Fruit fly (Drosophila melanogaster) whole organism, embryonic: ENCODE measurements around the gene CG12539.

ENCODE experiments used
- Adf1 ChIP-seq: fragments of 200-800 bp; sonication (Bioruptor generic); IDR thresholded peaks from 2 replicates; pipeline ENCODE4 v1.3.6; 2022; ENCODE audit warnings: missing biosample characterization, missing genetic modification characterization
- Bdp1 ChIP-seq: fragments of 200-800 bp; sonication (Bioruptor generic); optimal IDR thresholded peaks from 3 replicates; lab custom pipeline; 2016; ENCODE audit warnings: missing biosample characterization, missing genetic modification characterization
- Bgb ChIP-seq: fragments of 200-800 bp; sonication (Bioruptor generic); IDR thresholded peaks from 2 replicates; pipeline ENCODE4 v1.3.6; 2022; ENCODE audit warnings: missing biosample characterization, missing genetic modification characterization; ENCODE audit not compliant: partially characterized antibody
- CG15479 ChIP-seq: fragments of 200-800 bp; sonication (Bioruptor generic); optimal IDR thresholded peaks from 3 replicates; lab custom pipeline; 2019; ENCODE audit warnings: missing biosample characterization, mild to moderate bottlenecking, missing genetic modification characterization, moderate library complexity
- CG15514 ChIP-seq: fragments of 200-800 bp; sonication (Bioruptor generic); optimal IDR thresholded peaks from 3 replicates; lab custom pipeline; 2017; ENCODE audit warnings: missing biosample characterization, missing genetic modification characterization, mild to moderate bottlenecking, moderate library complexity, missing genetic modification reagents
- CG1603 ChIP-seq: fragments of 200-800 bp; sonication (Bioruptor generic); optimal IDR thresholded peaks from 2 replicates; lab custom pipeline; 2019; ENCODE audit warnings: missing biosample characterization, mild to moderate bottlenecking, missing genetic modification characterization, moderate library complexity
- CG16813 ChIP-seq: fragments of 200-800 bp; sonication (Bioruptor generic); IDR thresholded peaks from 3 replicates; pipeline ENCODE4 v1.3.6; 2022; ENCODE audit warnings: missing biosample characterization, missing genetic modification characterization; ENCODE audit not compliant: partially characterized antibody
- CG17186 ChIP-seq: fragments of 200-800 bp; sonication (Bioruptor generic); optimal IDR thresholded peaks from 3 replicates; lab custom pipeline; 2017; ENCODE audit warnings: missing biosample characterization, missing genetic modification reagents, missing genetic modification characterization
- CG18619 ChIP-seq: fragments of 200-800 bp; sonication (Bioruptor generic); optimal IDR thresholded peaks from 3 replicates; lab custom pipeline; 2017; ENCODE audit warnings: missing biosample characterization, mild to moderate bottlenecking, missing genetic modification characterization
- CG34224 ChIP-seq: fragments of 200-800 bp; sonication (Bioruptor generic); IDR thresholded peaks from 3 replicates; pipeline ENCODE4 v1.3.6; 2022; ENCODE audit warnings: missing biosample characterization, missing genetic modification characterization; ENCODE audit not compliant: partially characterized antibody
- CG3838 ChIP-seq: fragments of 200-800 bp; sonication (Bioruptor generic); optimal IDR thresholded peaks from 3 replicates; lab custom pipeline; 2016; ENCODE audit warnings: missing biosample characterization, missing genetic modification characterization
- CG3847 ChIP-seq: fragments of 200-800 bp; sonication (Bioruptor generic); IDR thresholded peaks from 2 replicates; pipeline ENCODE4 v1.3.6; 2022; ENCODE audit warnings: missing biosample characterization, missing genetic modification characterization
- CG4360 ChIP-seq: fragments of 200-800 bp; sonication (Bioruptor generic); IDR thresholded peaks from 2 replicates; pipeline ENCODE4 v1.3.6; 2022; ENCODE audit warnings: missing biosample characterization, missing genetic modification characterization
- CG6791 ChIP-seq: fragments of 200-800 bp; sonication (Bioruptor generic); IDR thresholded peaks from 3 replicates; pipeline ENCODE4 v1.3.6; 2022; ENCODE audit warnings: missing biosample characterization, missing genetic modification characterization; ENCODE audit not compliant: partially characterized antibody
- CG8290 ChIP-seq, 3 experiments: fragments of 200-800 bp; sonication (Bioruptor generic); optimal IDR thresholded peaks; 2 replicates each; lab custom pipeline; 2016 to 2019; ENCODE audit warnings: missing biosample characterization in 3 of 3, missing genetic modification characterization in 3 of 3, mild to moderate bottlenecking in 2 of 3, moderate library complexity in 1 of 3
- CG8478 ChIP-seq: fragments of >200 bp; optimal IDR thresholded peaks from 2 replicates; lab custom pipeline; 2018
- CG8924 ChIP-seq: fragments of 200-800 bp; optimal IDR thresholded peaks from 3 replicates; lab custom pipeline; 2019; ENCODE audit warnings: missing biosample characterization, mild to moderate bottlenecking, missing genetic modification characterization, moderate library complexity
- CG9215 ChIP-seq: fragments of 200-800 bp; sonication (Bioruptor generic); IDR thresholded peaks from 2 replicates; pipeline ENCODE4 v1.3.6; 2022; ENCODE audit warnings: missing biosample characterization, missing genetic modification characterization
- Dek ChIP-seq: fragments of 200-800 bp; sonication (Bioruptor generic); optimal IDR thresholded peaks from 3 replicates; lab custom pipeline; 2019; ENCODE audit warnings: missing biosample characterization, mild to moderate bottlenecking, missing genetic modification characterization, moderate library complexity
- Ets97D ChIP-seq: fragments of 200-800 bp; sonication (Bioruptor generic); optimal IDR thresholded peaks from 3 replicates; lab custom pipeline; 2016; ENCODE audit warnings: missing biosample characterization, missing genetic modification characterization
- HLHmδ ChIP-seq: fragments of 200-800 bp; sonication (Bioruptor generic); optimal IDR thresholded peaks from 2 replicates; lab custom pipeline; 2018; ENCODE audit warnings: missing biosample characterization, mild to moderate bottlenecking, missing genetic modification characterization, moderate library complexity
- HmgD ChIP-seq: fragments of 200-800 bp; sonication (Bioruptor generic); optimal IDR thresholded peaks from 3 replicates; lab custom pipeline; 2016; ENCODE audit warnings: missing biosample characterization, missing genetic modification characterization
- Jarid2 ChIP-seq: fragments of 200-800 bp; sonication (Bioruptor generic); optimal IDR thresholded peaks from 3 replicates; lab custom pipeline; 2017; ENCODE audit warnings: mild to moderate bottlenecking, missing biosample characterization, missing genetic modification reagents, missing genetic modification characterization
- Lhr ChIP-seq: fragments of 200-800 bp; sonication (Bioruptor generic); optimal IDR thresholded peaks from 3 replicates; lab custom pipeline; 2017; ENCODE audit warnings: mild to moderate bottlenecking, missing biosample characterization, missing genetic modification reagents, missing genetic modification characterization
- MBD-R2 ChIP-seq: fragments of 200-800 bp; sonication (Bioruptor generic); IDR thresholded peaks from 2 replicates; pipeline ENCODE4 v1.3.6; 2022; ENCODE audit warnings: missing biosample characterization, missing genetic modification characterization
- MESR4 ChIP-seq: fragments of 200-800 bp; sonication (Bioruptor generic); optimal IDR thresholded peaks from 2 replicates; lab custom pipeline; 2018; ENCODE audit warnings: missing biosample characterization, mild to moderate bottlenecking, missing genetic modification characterization, moderate library complexity
- Med ChIP-seq: fragments of 200-800 bp; sonication (Bioruptor generic); peaks from one replicate; lab custom pipeline; 2016; ENCODE audit warnings: missing biosample characterization, missing genetic modification characterization, mild to moderate bottlenecking, inconsistent platforms, moderate library complexity
- Opbp ChIP-seq: fragments of 200-800 bp; sonication (Bioruptor generic); IDR thresholded peaks from 3 replicates; pipeline ENCODE4 v1.3.6; 2022; ENCODE audit warnings: missing biosample characterization, missing genetic modification characterization; ENCODE audit not compliant: partially characterized antibody
- Sin3A ChIP-seq: fragments of >200 bp; optimal IDR thresholded peaks from 2 replicates; lab custom pipeline; 2018
- Sry-δ ChIP-seq: fragments of 200-800 bp; sonication (Bioruptor generic); optimal IDR thresholded peaks from 2 replicates; lab custom pipeline; 2016; ENCODE audit warnings: missing biosample characterization, missing genetic modification characterization
- Xrp1 ChIP-seq: fragments of 200-800 bp; sonication (Bioruptor generic); IDR thresholded peaks from 2 replicates; pipeline ENCODE4 v1.3.6; 2022; ENCODE audit warnings: missing biosample characterization, missing genetic modification characterization
- YL-1 ChIP-seq: fragments of 200-800 bp; sonication (Bioruptor generic); optimal IDR thresholded peaks from 3 replicates; lab custom pipeline; 2017; ENCODE audit warnings: missing biosample characterization, mild to moderate bottlenecking, missing genetic modification characterization
- bcd ChIP-seq: fragments of 200-800 bp; sonication (Bioruptor generic); optimal IDR thresholded peaks from 2 replicates; lab custom pipeline; 2017; ENCODE audit warnings: missing biosample characterization, mild to moderate bottlenecking, missing genetic modification characterization
- cad ChIP-seq: fragments of >200 bp; optimal IDR thresholded peaks from 2 replicates; lab custom pipeline; 2017; ENCODE audit warnings: missing biosample characterization, missing genetic modification characterization
- chinmo ChIP-seq: fragments of 200-800 bp; sonication (Bioruptor generic); IDR thresholded peaks from 4 replicates; pipeline ENCODE4 v1.3.6; 2022; ENCODE audit warnings: missing biosample characterization, missing genetic modification characterization; ENCODE audit not compliant: partially characterized antibody
- dm ChIP-seq: fragments of 200-800 bp; sonication (Bioruptor generic); optimal IDR thresholded peaks from 3 replicates; lab custom pipeline; 2016; ENCODE audit warnings: missing biosample characterization, missing genetic modification characterization
- dysf ChIP-seq: fragments of 200-800 bp; sonication (Bioruptor generic); IDR thresholded peaks from 3 replicates; pipeline ENCODE4 v1.3.6; 2022; ENCODE audit warnings: missing biosample characterization, missing genetic modification characterization
- mam ChIP-seq: fragments of 200-800 bp; sonication (Bioruptor generic); optimal IDR thresholded peaks from 3 replicates; lab custom pipeline; 2016; ENCODE audit warnings: missing biosample characterization, missing genetic modification characterization
- odd ChIP-seq: fragments of 200-800 bp; sonication (Bioruptor generic); optimal IDR thresholded peaks from 2 replicates; lab custom pipeline; 2017; ENCODE audit warnings: missing biosample characterization, mild to moderate bottlenecking, missing genetic modification characterization
- pan ChIP-seq, 4 experiments: fragments of >200 bp in 3 of 4; fragments of 200-800 bp in 1 of 4; sonication (Bioruptor generic) in 1 of 4; optimal IDR thresholded peaks in 3 of 4; IDR thresholded peaks in 1 of 4; 2 replicates each; pipeline versions ENCODE4 v1.3.6 to Lab custom; 2017 to 2022; ENCODE audit warnings: missing biosample characterization in 2 of 4, missing genetic modification characterization in 2 of 4, mixed read lengths in 1 of 4
- repo ChIP-seq: fragments of 200-800 bp; sonication (Bioruptor generic); optimal IDR thresholded peaks from 2 replicates; lab custom pipeline; 2016; ENCODE audit warnings: missing biosample characterization, missing genetic modification characterization
- row ChIP-seq: fragments of 200-800 bp; sonication (Bioruptor generic); IDR thresholded peaks from 3 replicates; pipeline ENCODE4 v1.3.6; 2022; ENCODE audit warnings: missing biosample characterization, missing genetic modification characterization
- sd ChIP-seq: fragments of 200-800 bp; sonication (Bioruptor generic); optimal IDR thresholded peaks from 3 replicates; lab custom pipeline; 2018; ENCODE audit warnings: missing biosample characterization, mild to moderate bottlenecking, missing genetic modification characterization, moderate library complexity
- sna ChIP-seq: fragments of 200-800 bp; sonication (Bioruptor generic); IDR thresholded peaks from 2 replicates; pipeline ENCODE4 v1.3.6; 2022; ENCODE audit warnings: missing biosample characterization, missing genetic modification characterization; ENCODE audit not compliant: partially characterized antibody
- stwl ChIP-seq: fragments of 200-800 bp; sonication (Bioruptor generic); optimal IDR thresholded peaks from 3 replicates; lab custom pipeline; 2018; ENCODE audit warnings: missing biosample characterization, mild to moderate bottlenecking, missing genetic modification characterization, moderate library complexity
- tap ChIP-seq: fragments of 200-800 bp; optimal IDR thresholded peaks from 3 replicates; lab custom pipeline; 2019; ENCODE audit warnings: missing biosample characterization, mild to moderate bottlenecking, missing genetic modification characterization, moderate library complexity
- ttk ChIP-seq: fragments of 200-800 bp; sonication (Bioruptor generic); IDR thresholded peaks from 2 replicates; pipeline ENCODE4 v2.1.2; 2022; ENCODE audit warnings: missing biosample characterization, missing genetic modification characterization
- vvl ChIP-seq: fragments of 200-800 bp; sonication (Bioruptor generic); IDR thresholded peaks from 2 replicates; pipeline ENCODE4 v1.3.6; 2022; ENCODE audit warnings: missing biosample characterization, missing genetic modification characterization

The CG12539 gene

DNA sequence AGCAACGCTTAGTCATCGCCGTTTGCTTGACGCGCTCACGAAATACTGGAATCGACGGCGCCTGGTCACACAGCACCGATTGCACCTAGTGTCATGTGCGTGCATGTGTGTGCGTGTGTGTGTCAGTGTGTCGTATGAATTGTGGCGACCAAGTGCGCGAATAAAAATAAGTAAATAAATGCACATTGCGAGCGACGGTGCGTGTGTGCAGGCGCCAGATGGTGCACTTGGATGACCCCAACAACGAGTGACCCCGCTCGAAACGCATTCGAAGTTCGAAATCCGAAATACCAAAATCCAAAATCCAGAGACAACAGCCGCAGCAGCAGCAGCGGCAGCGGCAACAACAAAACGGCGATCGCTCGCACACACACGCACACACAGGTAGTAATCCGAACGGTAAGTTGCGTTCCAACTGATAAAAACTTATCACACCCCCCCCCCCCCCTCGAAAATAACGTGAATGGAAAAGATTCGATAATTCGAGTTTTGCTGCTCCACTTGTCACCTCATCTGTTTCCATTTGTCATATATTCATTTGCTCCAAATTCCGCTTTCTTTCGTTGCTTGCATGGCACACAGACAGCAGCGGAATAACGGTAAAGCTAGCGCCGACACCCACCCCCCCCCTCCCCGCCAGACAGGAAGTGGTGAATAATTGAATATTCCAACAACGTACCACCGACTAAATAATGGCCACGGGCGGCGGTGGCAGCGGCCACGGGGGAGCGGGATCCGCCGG lies 11.8 kb downstream of the CG12539 start, which contains the start of gene CG14411 (continued):
- no peak for TF ChIP-seq CG18619 (GFP tag; lab: Kevin White, UChicago)
- no peak for TF ChIP-seq CG3838 (GFP tag; lab: Kevin White, UChicago)
- TF ChIP-seq cad (GFP tag; lab: Kevin White, UChicago) = no peak
- no peak for TF ChIP-seq CG34224 (GFP tag; lab: Robert Waterston, UW)
- TF ChIP-seq Sin3A (lab: Kevin White, UChicago) = peak; percentile 29
- TF ChIP-seq dm (GFP tag; lab: Kevin White, UChicago) = peak; percentile 32
- TF ChIP-seq mam (GFP tag; lab: Kevin White, UChicago) = no peak
- TF ChIP-seq chinmo = peak; percentile 85
- TF ChIP-seq dysf (GFP tag; lab: Robert Waterston, UW) = 0 out of 3 replicates have a peak, but pooled peaks have one; percentile 5
- no peak for TF ChIP-seq Bdp1 (GFP tag; lab: Kevin White, UChicago)
- TF ChIP-seq sd (tag; lab: Kevin White, UChicago) = peak; percentile 36
- TF ChIP-seq Bgb (GFP tag; lab: Robert Waterston, UW) = peak; percentile 29; the same call in 1 of the 2 replicates
- peak; percentile 36 for TF ChIP-seq vvl (GFP tag; lab: Robert Waterston, UW)
- TF ChIP-seq sna (GFP tag; lab: Robert Waterston, UW) = peak; percentile 16; the same call in 1 of the 2 replicates
- peak; percentile 42 for TF ChIP-seq MBD-R2 (GFP tag; lab: Robert Waterston, UW)
- no peak for TF ChIP-seq Dek (tag; lab: Kevin White, UChicago)
- TF ChIP-seq Xrp1 = no peak
- TF ChIP-seq bcd = no peak
- TF ChIP-seq Ets97D (GFP tag; lab: Kevin White, UChicago) = peak; percentile 53
- TF ChIP-seq MESR4 = peak; percentile 74
- peak; percentile 99 for TF ChIP-seq CG1603
- TF ChIP-seq Sry-δ (GFP tag; lab: Kevin White, UChicago) = peak; percentile 35
- peak; percentile 25 for TF ChIP-seq CG15514
- peak; percentile 58 for TF ChIP-seq CG4360 (GFP tag; lab: Robert Waterston, UW)
- peak; percentile 6 for TF ChIP-seq HLHmδ (GFP tag; lab: Kevin White, UChicago)
- TF ChIP-seq Opbp = peak; percentile 47; the same call in 1 of the 3 replicates
- TF ChIP-seq CG8478 (lab: Kevin White, UChicago) = peak; percentile 28
- TF ChIP-seq CG8290 (GFP tag; optimal IDR thresholded peaks at IDR 0.05; lab: Kevin White, UChicago) = no peak
- peak in 1 of 2 experiments; percentile 35 for TF ChIP-seq CG8290 (tag; optimal IDR thresholded peaks at IDR 0.05; lab: Kevin White, UChicago)
- peak; percentile 18 for TF ChIP-seq CG15479 (GFP tag; lab: Kevin White, UChicago)
- TF ChIP-seq ttk (GFP tag; lab: Robert Waterston, UW) = no peak
- peak; percentile 18; the same call in 1 of the 3 replicates for TF ChIP-seq CG16813 (GFP tag; lab: Robert Waterston, UW)
- TF ChIP-seq YL-1 = peak; percentile 58
- peak; percentile 82 for TF ChIP-seq Adf1
- 0 out of 3 replicates have a peak, but pooled peaks have one; percentile 32 for TF ChIP-seq CG6791 (GFP tag; lab: Robert Waterston, UW)
- peak; percentile 42 for TF ChIP-seq Jarid2
- no peak for TF ChIP-seq CG9215 (GFP tag; lab: Robert Waterston, UW)
- TF ChIP-seq CG17186 = peak; percentile 7
- peak; percentile 80 for TF ChIP-seq Med (GFP tag; lab: Kevin White, UChicago)
- TF ChIP-seq CG8924 (tag; lab: Kevin White, UChicago) = peak; percentile 31
- TF ChIP-seq pan (optimal IDR thresholded peaks at IDR 0.05; lab: Kevin White, UChicago) = no peak
- TF ChIP-seq pan (GFP tag; optimal IDR thresholded peaks at IDR 0.05 in 1 of 2, IDR thresholded peaks at IDR 0.05 in 1 of 2) = no peak
- TF ChIP-seq stwl (tag; lab: Kevin White, UChicago) = peak; percentile 81
- TF ChIP-seq repo (GFP tag; lab: Kevin White, UChicago) = no peak
- TF ChIP-seq HmgD (GFP tag; lab: Kevin White, UChicago) = peak; percentile 1
- no peak for TF ChIP-seq odd (GFP tag; lab: Kevin White, UChicago)
- peak; percentile 35 for TF ChIP-seq CG3847
- peak; percentile 59; the same call in 2 of the 3 replicates for TF ChIP-seq row (GFP tag; lab: Robert Waterston, UW)
- no peak for TF ChIP-seq tap (tag; lab: Kevin White, UChicago)
- peak; percentile 36 for TF ChIP-seq Lhr (GFP tag; lab: Kevin White, UChicago)
